Worm (Caenorhabditis elegans): Measurements from ENCODE around the gene ZC239.16.
"Not testable (repeated sequence)": the region's sequence is repeated elsewhere in the genome, so short reads cannot be mapped to it uniquely, and the experiment has no call there.

Gene ZC239.16

DNA sequence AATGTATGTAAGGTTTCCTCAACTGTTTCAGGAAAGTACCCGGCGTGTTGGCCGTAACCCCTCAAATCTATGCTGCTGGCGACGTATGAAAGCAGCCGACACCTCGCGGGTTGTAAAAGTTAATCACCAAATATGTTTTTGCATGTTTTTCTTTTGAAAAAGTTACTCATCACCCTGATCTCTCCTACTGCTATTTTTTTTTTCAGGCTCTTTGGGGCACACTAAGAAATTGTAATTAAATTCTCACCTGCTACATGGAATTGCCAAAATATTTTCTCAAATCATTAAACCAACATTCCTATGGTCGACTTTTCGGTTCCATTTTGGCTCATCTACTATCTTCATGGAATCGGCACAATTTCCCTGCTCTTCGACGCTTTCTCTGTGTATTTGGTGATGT lies 40.3 kb downstream of the ZC239.16 start, which contains the start of gene sri-78:
Gene sri-78 (plus strand): TSS at position 301 of the 400 bp plus-strand sequence.
- not testable (repeated sequence) for TF ChIP-seq nhr-237 (tag; optimal IDR thresholded peaks at IDR 0.05); lin-32 (GFP tag; optimal IDR thresholded peaks at IDR 0.05); flh-1 (GFP tag; optimal IDR thresholded peaks at IDR 0.05)

ce11 chrII:3183300-3183840 lies 41.7 kb downstream of the ZC239.16 start, which contains the start of the genes Y27F2A.6 and Y27F2A.8:
Gene Y27F2A.6 (minus strand): TSS chrII:3183400.
Gene Y27F2A.8 (plus strand): TSS chrII:3183790.
- TF ChIP-seq unc-120 (tag; optimal IDR thresholded peaks at IDR 0.05; ENCODE audit: poor library complexity, severe bottlenecking); hlh-1 (tag; optimal IDR thresholded peaks at IDR 0.05); ceh-83 (GFP tag; optimal IDR thresholded peaks at IDR 0.05): not testable (repeated sequence)

ce11 chrII:3177663-3178062 lies 47.5 kb downstream of the ZC239.16 start, which contains the start of gene sri-40:
Gene sri-40 (plus strand): TSS chrII:3177963.
- not testable (repeated sequence) for TF ChIP-seq unc-62 (GFP tag; optimal IDR thresholded peaks at IDR 0.05); elt-3 (tag; optimal IDR thresholded peaks at IDR 0.05); unc-39 (tag; optimal IDR thresholded peaks at IDR 0.05)

All from whole organism, mixed stage, embryonic.